Worm (Caenorhabditis elegans): ENCODE data around the gene R10E9.3.
A peak's percentile ranks its signal among the peaks of the same experiment; 100 is the strongest.

R10E9.3 gene

DNA sequence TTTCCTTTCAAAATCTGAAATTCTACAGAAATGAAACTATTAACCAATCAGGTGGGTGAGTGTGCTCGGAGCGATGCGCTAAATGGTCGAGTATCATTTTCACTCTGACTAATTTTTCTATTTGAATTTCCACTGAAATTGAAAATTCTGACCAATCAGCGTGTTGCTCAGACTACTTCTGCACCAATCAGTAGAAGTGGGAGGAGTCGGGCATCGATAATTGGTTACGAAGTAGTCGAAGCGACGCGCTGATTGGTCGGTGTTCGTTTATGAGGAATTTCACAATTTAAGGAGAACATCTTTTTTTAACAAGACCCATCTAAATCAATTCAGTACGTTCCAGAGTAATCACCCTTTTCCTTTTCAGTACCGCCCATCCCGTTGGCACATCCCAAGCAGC lies 49.2 kb downstream of the R10E9.3 start:
- TF ChIP-seq unc-62 (GFP tag; optimal IDR thresholded peaks at IDR 0.05 in 1 of 2) (peak in 1 of 2 experiments; percentile 61), unc-62 (tag; optimal IDR thresholded peaks at IDR 0.05) (no peak), madf-9 (GFP tag; conservative IDR thresholded peaks at IDR 0.05) (no peak)

DNA sequence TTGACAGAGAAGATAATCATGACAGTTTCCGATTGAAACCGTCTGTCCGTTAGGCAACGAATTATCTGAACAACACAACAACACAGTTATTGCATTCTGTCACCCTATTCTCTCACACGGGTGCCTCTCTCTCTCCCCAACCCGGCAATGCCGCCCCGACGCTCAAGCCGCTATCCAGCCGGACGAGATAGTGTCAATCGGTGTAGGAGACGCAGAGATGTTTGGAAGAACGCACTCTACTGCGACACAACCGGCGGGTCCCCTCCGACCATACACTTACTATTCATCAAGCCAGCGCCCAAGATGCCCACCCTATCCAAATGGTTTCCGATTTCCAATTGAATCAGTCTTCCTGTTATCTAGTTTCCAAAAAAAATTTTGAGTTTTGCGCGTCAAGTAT lies 50.1 kb downstream of the R10E9.3 start:
- TF ChIP-seq mes-2 (tag; optimal IDR thresholded peaks at IDR 0.05; ENCODE audit: poor library complexity, severe bottlenecking) (peak; percentile 40), egl-43 (GFP tag; IDR thresholded peaks at IDR 0.05) (peak; percentile 33; the same call in 1 of the 2 replicates), set-16 (GFP tag; IDR thresholded peaks at IDR 0.05) (peak; percentile 40), daf-8 (GFP tag; IDR thresholded peaks at IDR 0.05) (no peak), hlh-11 (tag; optimal IDR thresholded peaks at IDR 0.05) (peak; percentile 46), hmg-1.1 (GFP tag; IDR thresholded peaks at IDR 0.05) (0 out of 2 replicates have a peak, but pooled peaks have one; percentile 8), vab-7 (GFP tag; IDR thresholded peaks at IDR 0.05) (0 out of 2 replicates have a peak, but pooled peaks have one; percentile 17), hlh-30 (tag; optimal IDR thresholded peaks at IDR 0.05; ENCODE audit: insufficient read depth) (no peak), mdl-1 (tag; optimal IDR thresholded peaks at IDR 0.05) (no peak), unc-62 (GFP tag; optimal IDR thresholded peaks at IDR 0.05 in 1 of 2) (peak in 1 of 2 experiments; percentile 98), unc-62 (tag; optimal IDR thresholded peaks at IDR 0.05) (no peak), duxl-1 (tag; optimal IDR thresholded peaks at IDR 0.05; ENCODE audit: poor library complexity) (no peak), nhr-77 (tag; optimal IDR thresholded peaks at IDR 0.05) (no peak), nhr-28 (tag; optimal IDR thresholded peaks at IDR 0.05) (peak; percentile 1)

DNA sequence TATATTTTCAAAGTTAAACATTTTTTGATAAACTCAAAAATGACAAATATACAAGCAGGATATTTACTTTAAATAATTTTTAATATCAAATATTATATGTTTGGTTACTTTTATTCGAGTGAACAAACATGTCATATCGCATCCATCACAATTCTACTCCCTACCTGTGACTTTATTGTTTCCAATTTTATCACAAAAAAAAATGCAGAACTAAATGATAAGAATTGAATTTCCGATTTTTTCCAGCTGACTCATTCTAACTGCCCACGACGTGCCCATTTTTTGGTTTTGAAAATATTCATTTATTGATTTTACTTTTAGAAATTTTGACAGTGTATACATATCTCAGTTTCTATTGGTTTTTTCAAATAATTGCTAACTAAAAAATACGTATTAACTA lies 51.0 kb downstream of the R10E9.3 start:
- no peak for TF ChIP-seq zip-2 (tag; optimal IDR thresholded peaks at IDR 0.05)
- no peak for TF ChIP-seq aly-2 (tag; optimal IDR thresholded peaks at IDR 0.05)
- no peak for TF ChIP-seq jun-1 (tag; optimal IDR thresholded peaks at IDR 0.05)
- TF ChIP-seq lim-7 (GFP tag; IDR thresholded peaks at IDR 0.05) = no peak
- TF ChIP-seq dve-1 (tag; optimal IDR thresholded peaks at IDR 0.05; ENCODE audit: insufficient read depth) = peak; percentile 23
- TF ChIP-seq D1046.2 (GFP tag; IDR thresholded peaks at IDR 0.05) = no peak
- TF ChIP-seq nhr-28 (tag; optimal IDR thresholded peaks at IDR 0.05) = peak; percentile 54
- TF ChIP-seq dmd-8 (GFP tag; IDR thresholded peaks at IDR 0.05) = no peak
- no peak for TF ChIP-seq lin-39 (tag; optimal IDR thresholded peaks at IDR 0.05)
- no peak for TF ChIP-seq F26F4.8 (GFP tag; conservative IDR thresholded peaks at IDR 0.05)
- no peak for TF ChIP-seq Y48G9A.11 (GFP tag; IDR thresholded peaks at IDR 0.05)
- no peak for TF ChIP-seq ceh-82 (tag; optimal IDR thresholded peaks at IDR 0.05)
- no peak for TF ChIP-seq unc-130 (GFP tag; optimal IDR thresholded peaks at IDR 0.05)
- TF ChIP-seq nhr-111 (GFP tag; optimal IDR thresholded peaks at IDR 0.05) = no peak
- no peak for TF ChIP-seq dmd-6 (GFP tag; IDR thresholded peaks at IDR 0.05)
- TF ChIP-seq lin-1 (GFP tag; IDR thresholded peaks at IDR 0.05) = no peak
- TF ChIP-seq nhr-102 (tag; optimal IDR thresholded peaks at IDR 0.05) = no peak
- no peak for TF ChIP-seq gei-8 (GFP tag; optimal IDR thresholded peaks at IDR 0.05)
- no peak for TF ChIP-seq mxl-3 (GFP tag; optimal IDR thresholded peaks at IDR 0.05)
- TF ChIP-seq hlh-11 (tag; optimal IDR thresholded peaks at IDR 0.05) = peak; percentile 23
- peak; percentile 68 for TF ChIP-seq pqm-1 (tag; optimal IDR thresholded peaks at IDR 0.05)
- no peak for TF ChIP-seq tra-1 (GFP tag; IDR thresholded peaks at IDR 0.05)
- no peak for TF ChIP-seq nhr-76 (tag; optimal IDR thresholded peaks at IDR 0.05)
- no peak for TF ChIP-seq zip-11 (GFP tag; IDR thresholded peaks at IDR 0.05)
- TF ChIP-seq daf-8 (GFP tag; IDR thresholded peaks at IDR 0.05) = no peak
- TF ChIP-seq T20F7.1 (GFP tag; optimal IDR thresholded peaks at IDR 0.05) = no peak
- TF ChIP-seq nhr-6 (tag; optimal IDR thresholded peaks at IDR 0.05) = no peak
- no peak for TF ChIP-seq attf-4 (tag; optimal IDR thresholded peaks at IDR 0.05)
- TF ChIP-seq vab-7 (GFP tag; IDR thresholded peaks at IDR 0.05) = no peak
- TF ChIP-seq lin-13 (GFP tag; optimal IDR thresholded peaks at IDR 0.05) = no peak

All from whole organism, L4 larva.